Worm (Caenorhabditis elegans): ENCODE results near the gene F07G6.10.

ce11 chrX:1703840-1704239 is 33.9 kb upstream of the F07G6.10 start, which contains the start of gene C36C9.5:
- TF ChIP-seq ceh-39 (tag; optimal IDR thresholded peaks at IDR 0.05) (no peak), blmp-1 (tag; optimal IDR thresholded peaks at IDR 0.05) (no peak), nhr-237 (tag; optimal IDR thresholded peaks at IDR 0.05) (no peak), hlh-1 (tag; optimal IDR thresholded peaks at IDR 0.05) (no peak), zip-8 (tag; optimal IDR thresholded peaks at IDR 0.05) (no peak), nhr-76 (tag; optimal IDR thresholded peaks at IDR 0.05) (no peak), nhr-28 (tag; optimal IDR thresholded peaks at IDR 0.05) (no peak), lin-13 (tag; optimal IDR thresholded peaks at IDR 0.05) (no peak), unc-62 (GFP tag; optimal IDR thresholded peaks at IDR 0.05) (no peak), ces-1 (GFP tag; optimal IDR thresholded peaks at IDR 0.05) (no peak), unc-39 (tag; optimal IDR thresholded peaks at IDR 0.05) (no peak), pha-4 (tag; optimal IDR thresholded peaks at IDR 0.05) (no peak), nhr-2 (tag; optimal IDR thresholded peaks at IDR 0.05) (no peak), snpc-4 (tag; optimal IDR thresholded peaks at IDR 0.05) (no peak)
